Worm (Caenorhabditis elegans) whole organism, mixed stage, embryonic: ENCODE results near the gene ceh-76.

Experiments
- M03D4.4 ChIP-seq: sonication (generic microtip); optimal IDR thresholded peaks from 2 replicates; lab custom pipeline; 2017; ENCODE audit warnings: mild to moderate bottlenecking, missing genetic modification characterization, missing compliant biosample characterization
- bed-3 ChIP-seq: fragments of 200-800 bp; sonication (Bioruptor generic); optimal IDR thresholded peaks from 3 replicates; lab custom pipeline; 2018; ENCODE audit warnings: mild to moderate bottlenecking, missing genetic modification characterization, moderate library complexity, missing compliant biosample characterization
- blmp-1 ChIP-seq: fragments of 150-350 bp; optimal IDR thresholded peaks from 2 replicates; lab custom pipeline; 2014; ENCODE audit warnings: missing biosample characterization, missing genetic modification characterization
- ceh-39 ChIP-seq: fragments of 150-350 bp; optimal IDR thresholded peaks from 2 replicates; lab custom pipeline; 2014; ENCODE audit warnings: missing biosample characterization, missing genetic modification characterization
- ceh-43 ChIP-seq: fragments of 200-800 bp; sonication (Bioruptor generic); optimal IDR thresholded peaks from 2 replicates; lab custom pipeline; 2018; ENCODE audit warnings: mild to moderate bottlenecking, missing genetic modification characterization, moderate library complexity, missing compliant biosample characterization
- ces-1 ChIP-seq: fragments of 150-350 bp; optimal IDR thresholded peaks from 2 replicates; lab custom pipeline; 2014; ENCODE audit warnings: missing biosample characterization, missing genetic modification reagents, missing genetic modification characterization
- cnd-1 ChIP-seq: fragments of 200-800 bp; sonication (Bioruptor generic); optimal IDR thresholded peaks from 2 replicates; lab custom pipeline; 2018; ENCODE audit warnings: mild to moderate bottlenecking, missing genetic modification characterization, missing compliant biosample characterization
- drap-1 ChIP-seq: fragments of 200-800 bp; sonication (Bioruptor generic); optimal IDR thresholded peaks from 3 replicates; lab custom pipeline; 2018; ENCODE audit warnings: mild to moderate bottlenecking, missing genetic modification characterization, missing compliant biosample characterization
- elt-3 ChIP-seq: fragments of 150-350 bp; optimal IDR thresholded peaks from 2 replicates; lab custom pipeline; 2014; ENCODE audit warnings: missing biosample characterization, missing genetic modification characterization
- flh-1 ChIP-seq: fragments of 200-800 bp; sonication (Bioruptor generic); optimal IDR thresholded peaks from 2 replicates; lab custom pipeline; 2018; ENCODE audit warnings: mild to moderate bottlenecking, missing genetic modification characterization, moderate library complexity, missing compliant biosample characterization
- ham-2 ChIP-seq: fragments of 200-800 bp; sonication (Bioruptor generic); optimal IDR thresholded peaks from 2 replicates; lab custom pipeline; 2018; ENCODE audit warnings: mild to moderate bottlenecking, missing genetic modification characterization, missing compliant biosample characterization
- hlh-1 ChIP-seq: fragments of 150-350 bp; optimal IDR thresholded peaks from 2 replicates; lab custom pipeline; 2014; ENCODE audit warnings: missing biosample characterization, missing genetic modification reagents, missing genetic modification characterization
- lin-32 ChIP-seq: fragments of 200-800 bp; sonication (Bioruptor generic); optimal IDR thresholded peaks from 2 replicates; lab custom pipeline; 2018; ENCODE audit warnings: mild to moderate bottlenecking, missing genetic modification characterization, missing compliant biosample characterization
- lsy-2 ChIP-seq: fragments of 150-350 bp; optimal IDR thresholded peaks from 2 replicates; lab custom pipeline; 2014; ENCODE audit warnings: missing biosample characterization, missing genetic modification characterization
- mab-5 ChIP-seq: fragments of 150-350 bp; optimal IDR thresholded peaks from 2 replicates; lab custom pipeline; 2014; ENCODE audit warnings: missing biosample characterization, missing genetic modification characterization
- mep-1 ChIP-seq: fragments of 150-350 bp; optimal IDR thresholded peaks from 2 replicates; lab custom pipeline; 2017; ENCODE audit warnings: missing biosample characterization, missing genetic modification reagents, missing genetic modification characterization, inconsistent platforms
- mls-2 ChIP-seq: sonication (generic microtip); optimal IDR thresholded peaks from 2 replicates; lab custom pipeline; 2016; ENCODE audit warnings: mild to moderate bottlenecking, missing genetic modification characterization, moderate library complexity, missing compliant biosample characterization
- nhr-12 ChIP-seq: fragments of 150-350 bp; optimal IDR thresholded peaks from 2 replicates; lab custom pipeline; 2014; ENCODE audit warnings: missing biosample characterization, missing genetic modification characterization
- nhr-2 ChIP-seq: fragments of 150-350 bp; optimal IDR thresholded peaks from 2 replicates; lab custom pipeline; 2014; ENCODE audit warnings: missing biosample characterization, missing genetic modification characterization
- nhr-237 ChIP-seq: fragments of 150-350 bp; optimal IDR thresholded peaks from 2 replicates; lab custom pipeline; 2014; ENCODE audit warnings: missing biosample characterization, missing genetic modification characterization
- nhr-28 ChIP-seq: fragments of 150-350 bp; optimal IDR thresholded peaks from 2 replicates; lab custom pipeline; 2014; ENCODE audit warnings: missing biosample characterization, missing genetic modification characterization
- pha-4 ChIP-seq: fragments of 150-350 bp; optimal IDR thresholded peaks from 2 replicates; lab custom pipeline; 2018; ENCODE audit warnings: missing biosample characterization, missing genetic modification reagents, missing genetic modification characterization
- sem-2 ChIP-seq: fragments of 200-800 bp; sonication (Bioruptor generic); optimal IDR thresholded peaks from 2 replicates; lab custom pipeline; 2018; ENCODE audit warnings: mild to moderate bottlenecking, missing genetic modification characterization, missing compliant biosample characterization
- sptf-1 ChIP-seq: sonication (generic microtip); optimal IDR thresholded peaks from 2 replicates; lab custom pipeline; 2017; ENCODE audit warnings: mild to moderate bottlenecking, missing genetic modification characterization, moderate library complexity, missing compliant biosample characterization
- tbx-8 ChIP-seq: fragments of 200-800 bp; sonication (Bioruptor generic); optimal IDR thresholded peaks from 2 replicates; lab custom pipeline; 2018; ENCODE audit warnings: mild to moderate bottlenecking, missing genetic modification characterization, moderate library complexity, missing compliant biosample characterization
- unc-120 ChIP-seq: sonication (generic microtip); optimal IDR thresholded peaks from 2 replicates; lab custom pipeline; 2017; ENCODE audit warnings: missing genetic modification characterization, missing compliant biosample characterization; ENCODE audit not compliant: poor library complexity, severe bottlenecking
- unc-39 ChIP-seq: fragments of 150-350 bp; optimal IDR thresholded peaks from 2 replicates; lab custom pipeline; 2014; ENCODE audit warnings: missing biosample characterization, missing genetic modification characterization
- zip-8 ChIP-seq: fragments of 150-350 bp; optimal IDR thresholded peaks from 2 replicates; lab custom pipeline; 2014; ENCODE audit warnings: missing biosample characterization, missing genetic modification characterization
- ztf-11 ChIP-seq: fragments of 150-350 bp; optimal IDR thresholded peaks from 2 replicates; lab custom pipeline; 2014; ENCODE audit warnings: missing biosample characterization, missing genetic modification characterization

Gene ceh-76

DNA sequence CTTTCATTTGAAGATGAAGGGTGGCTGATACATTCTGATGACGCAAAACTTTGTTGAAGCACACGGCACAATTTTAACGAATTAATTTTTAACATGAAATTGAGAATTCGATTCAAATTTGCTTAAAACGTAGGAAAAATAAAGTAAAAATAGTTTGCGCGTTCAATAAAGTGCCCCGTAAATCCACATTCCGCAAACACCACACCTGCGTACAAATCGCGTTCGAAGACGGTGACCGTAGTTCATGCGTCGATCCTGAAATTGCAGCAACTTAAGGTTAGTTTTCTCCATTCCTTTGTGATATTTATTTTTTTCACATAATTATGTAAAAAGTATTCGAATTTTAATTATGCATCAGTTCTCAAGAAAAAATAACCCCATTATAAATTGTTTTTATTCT, 30.3 kb upstream of the ceh-76 start, which contains the start of gene F43H9.3:
TSS of gene F43H9.3 (minus strand) at position 189 of the 400 bp plus-strand sequence.
- TF ChIP-seq ceh-39 (tag; lab: Kevin White, UChicago) (no peak), lsy-2 (tag; lab: Kevin White, UChicago) (peak; percentile 85)

DNA sequence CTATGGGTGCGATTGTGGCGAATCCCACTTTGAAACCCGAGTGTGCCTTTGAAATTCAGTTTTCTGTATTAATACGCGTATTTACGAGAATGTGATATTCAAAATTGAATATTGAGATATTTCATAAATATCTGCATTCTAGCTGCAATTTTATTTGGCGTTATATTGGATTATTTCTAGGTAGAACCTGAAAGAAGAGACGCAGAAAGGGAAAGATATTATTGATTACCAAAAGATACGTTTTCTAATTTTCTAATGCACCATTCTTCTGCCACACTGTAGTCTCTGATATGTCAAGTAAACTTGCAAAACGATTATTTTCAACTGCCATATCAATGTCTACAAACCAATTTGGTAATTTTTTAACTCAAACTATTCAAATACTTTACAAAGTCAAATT, 27.6 kb upstream of the ceh-76 start, which contains the start of gene ech-3:
TSS of gene ech-3 (plus strand) at position 178 of the 400 bp plus-strand sequence.
- TF ChIP-seq drap-1 (GFP tag; lab: Kevin White, UChicago) (no peak), lin-32 (GFP tag; lab: Kevin White, UChicago) (no peak), ceh-39 (tag; lab: Kevin White, UChicago) (no peak), flh-1 (GFP tag; lab: Kevin White, UChicago) (no peak), nhr-12 (no peak), elt-3 (tag; lab: Kevin White, UChicago) (no peak), cnd-1 (tag; lab: Kevin White, UChicago) (no peak), tbx-8 (GFP tag; lab: Kevin White, UChicago) (no peak), ztf-11 (tag; lab: Kevin White, UChicago) (no peak), ham-2 (GFP tag; lab: Kevin White, UChicago) (no peak), lsy-2 (tag; lab: Kevin White, UChicago) (no peak), nhr-28 (tag; lab: Kevin White, UChicago) (no peak), zip-8 (tag; lab: Kevin White, UChicago) (no peak), ces-1 (GFP tag; lab: Kevin White, UChicago) (no peak), pha-4 (tag; lab: Kevin White, UChicago) (no peak), nhr-237 (tag; lab: Kevin White, UChicago) (no peak)

DNA sequence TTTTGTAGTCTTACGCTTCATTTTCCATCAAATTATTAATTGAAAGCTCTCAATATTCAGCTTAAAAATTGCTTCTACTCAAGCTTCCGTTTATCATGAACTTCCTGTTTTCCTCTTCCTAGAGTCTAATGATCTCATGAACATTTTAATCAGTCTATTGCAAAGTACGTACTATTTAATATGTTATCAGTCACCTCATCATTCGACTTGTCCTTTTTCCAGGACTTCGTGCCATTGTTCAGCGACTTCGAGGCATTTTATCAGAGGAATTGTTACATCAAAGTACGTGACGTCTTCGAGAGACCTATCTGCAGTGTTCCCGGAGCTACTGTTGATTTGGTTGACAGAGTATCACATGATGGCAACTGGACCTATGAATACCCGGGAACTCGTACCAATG, 25.3 kb upstream of the ceh-76 start:
- TF ChIP-seq M03D4.4 (tag; lab: Kevin White, UChicago) (no peak), drap-1 (GFP tag; lab: Kevin White, UChicago) (no peak), cnd-1 (tag; lab: Kevin White, UChicago) (no peak), bed-3 (GFP tag; lab: Kevin White, UChicago) (no peak)

DNA sequence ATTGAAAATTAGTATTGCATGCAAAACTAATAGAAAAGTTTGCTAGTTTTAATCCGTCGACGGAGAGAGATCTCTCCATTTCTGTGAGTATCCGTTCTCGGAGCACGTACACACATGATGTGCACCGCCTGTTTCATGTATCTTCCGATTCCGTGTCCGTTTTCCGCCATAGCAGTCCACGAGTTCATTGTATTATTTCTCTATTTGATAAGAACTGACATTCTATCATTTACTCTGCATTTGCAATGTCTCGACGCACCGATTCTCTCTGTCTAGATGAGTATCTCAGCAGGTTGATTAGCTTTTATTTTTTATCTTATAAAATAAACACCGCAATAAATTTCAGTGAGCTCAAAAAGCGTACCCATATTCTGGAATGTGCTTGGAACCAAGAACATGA, 24.4 kb upstream of the ceh-76 start:
- no peak for TF ChIP-seq ztf-11 (tag; lab: Kevin White, UChicago)
- TF ChIP-seq flh-1 (GFP tag; lab: Kevin White, UChicago): no peak
- TF ChIP-seq sptf-1 (tag; lab: Kevin White, UChicago): no peak
- TF ChIP-seq bed-3 (GFP tag; lab: Kevin White, UChicago): no peak
- no peak for TF ChIP-seq pha-4 (tag; lab: Kevin White, UChicago)
- TF ChIP-seq M03D4.4 (tag; lab: Kevin White, UChicago): no peak
- TF ChIP-seq ces-1 (GFP tag; lab: Kevin White, UChicago): no peak
- no peak for TF ChIP-seq nhr-12
- TF ChIP-seq drap-1 (GFP tag; lab: Kevin White, UChicago): no peak
- TF ChIP-seq tbx-8 (GFP tag; lab: Kevin White, UChicago): no peak
- TF ChIP-seq, all 35 proteins: peak for 0

DNA sequence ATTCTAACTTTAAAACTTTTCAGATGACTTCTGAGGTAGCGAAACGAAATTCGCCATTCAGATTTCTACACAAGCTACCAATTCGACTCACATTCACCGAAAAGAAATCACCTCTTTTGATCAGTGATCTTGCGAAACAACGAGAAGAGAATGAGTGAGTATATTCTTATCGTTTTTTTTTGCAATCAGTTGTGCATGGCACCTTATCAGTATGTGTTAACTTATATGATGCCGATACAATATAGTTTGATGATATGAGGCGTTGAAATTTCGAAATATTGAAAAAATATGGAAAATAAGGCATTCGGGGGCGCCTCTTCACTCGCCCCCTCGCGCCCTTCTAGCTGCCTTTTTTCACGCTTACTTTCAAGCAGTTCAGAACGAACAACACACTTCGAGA, 23.5 kb upstream of the ceh-76 start:
- TF ChIP-seq unc-120 (tag; lab: Kevin White, UChicago) (no peak), unc-39 (tag; lab: Kevin White, UChicago) (no peak), elt-3 (tag; lab: Kevin White, UChicago) (no peak), nhr-2 (tag; lab: Kevin White, UChicago) (no peak), nhr-237 (tag; lab: Kevin White, UChicago) (no peak), flh-1 (GFP tag; lab: Kevin White, UChicago) (no peak), hlh-1 (tag; lab: Kevin White, UChicago) (no peak), lsy-2 (tag; lab: Kevin White, UChicago) (no peak), mls-2 (no peak), blmp-1 (no peak), zip-8 (tag; lab: Kevin White, UChicago) (no peak), sem-2 (GFP tag; lab: Kevin White, UChicago) (no peak), mep-1 (tag; lab: Kevin White, UChicago) (no peak), bed-3 (GFP tag; lab: Kevin White, UChicago) (no peak), drap-1 (GFP tag; lab: Kevin White, UChicago) (no peak), mab-5 (no peak), ztf-11 (tag; lab: Kevin White, UChicago) (no peak), ces-1 (GFP tag; lab: Kevin White, UChicago) (no peak)
- TF ChIP-seq, all 35 proteins: peak for 0

DNA sequence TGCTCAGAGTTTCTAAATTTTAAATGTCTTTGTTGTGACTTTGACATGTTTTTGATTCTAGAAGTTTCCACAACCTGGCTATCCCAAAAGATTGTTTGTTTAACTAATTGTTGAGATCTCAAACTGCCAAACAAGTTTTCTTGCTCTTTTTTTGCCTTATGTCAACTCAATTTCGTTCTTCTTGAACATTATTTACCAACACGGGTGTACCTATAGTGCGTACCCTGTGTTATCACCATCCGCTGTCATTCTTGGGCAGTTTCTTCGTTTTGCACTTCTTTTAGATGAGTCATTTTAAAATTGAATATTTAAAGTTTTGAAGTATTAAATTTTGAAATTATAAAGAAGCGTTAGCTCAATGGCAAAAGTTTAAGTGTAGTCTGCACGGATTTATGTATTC, 22.5 kb upstream of the ceh-76 start, which contains the start of gene sptl-2:
TSS of gene sptl-2 (plus strand) at position 280 of the 400 bp plus-strand sequence.
- TF ChIP-seq mep-1 (tag; lab: Kevin White, UChicago) (no peak), ceh-43 (no peak)
